Fruit fly (Drosophila melanogaster) whole organism: Measurements from ENCODE around the gene Ugt35A1.

Experiments
- CG8478 ChIP-seq: fragments of >200 bp; optimal IDR thresholded peaks from 2 replicates; lab custom pipeline; 2018; ENCODE audit warnings: inconsistent platforms
- Dll ChIP-seq: fragments of >200 bp; optimal IDR thresholded peaks from 2 replicates; lab custom pipeline; 2017
- EcR ChIP-seq, 2 experiments: fragments of >200 bp; optimal IDR thresholded peaks; 2 replicates each; lab custom pipeline; 2017; ENCODE audit warnings: missing biosample characterization in 2 of 2, missing genetic modification characterization in 2 of 2, missing genetic modification reagents in 2 of 2
- pan ChIP-seq: fragments of >200 bp; optimal IDR thresholded peaks from 2 replicates; lab custom pipeline; 2017
- usp ChIP-seq: fragments of >200 bp; optimal IDR thresholded peaks from 2 replicates; lab custom pipeline; 2017; ENCODE audit warnings: missing biosample characterization, missing genetic modification characterization, mixed read lengths

- no peak for TF ChIP-seq usp (GFP tag; lab: Kevin White, UChicago)
- TF ChIP-seq EcR (GFP tag; optimal IDR thresholded peaks at IDR 0.05; lab: Kevin White, UChicago): no peak
- no peak for TF ChIP-seq CG8478
- no peak for TF ChIP-seq Dll
- TF ChIP-seq pan (lab: Kevin White, UChicago): no peak
Measured at dm6 chr3R:11160907-11161306, 11.6 kb downstream of the Ugt35A1 start, which contains the start of gene CG4757.
